Worm (Caenorhabditis elegans): ENCODE data around the gene str-221.
A peak's percentile ranks its signal among the peaks of the same experiment; 100 is the strongest.

str-221 gene

ce11 chrV:1621494-1621893 lies 18.6 kb upstream of the str-221 start, which contains the start of gene nhr-117:
TSS of gene nhr-117 (minus strand) at chrV:1621520.
- TF ChIP-seq ceh-39 (tag; optimal IDR thresholded peaks at IDR 0.05), result no peak
- TF ChIP-seq unc-120 (tag; optimal IDR thresholded peaks at IDR 0.05; ENCODE audit: poor library complexity, severe bottlenecking), result no peak
- TF ChIP-seq zip-8 (tag; optimal IDR thresholded peaks at IDR 0.05), result no peak
- no peak for TF ChIP-seq mep-1 (tag; optimal IDR thresholded peaks at IDR 0.05)
- TF ChIP-seq sem-2 (GFP tag; optimal IDR thresholded peaks at IDR 0.05), result no peak
- TF ChIP-seq M03D4.4 (tag; optimal IDR thresholded peaks at IDR 0.05), result no peak
- no peak for TF ChIP-seq elt-1 (tag; optimal IDR thresholded peaks at IDR 0.05; ENCODE audit: borderline replicate concordance, insufficient read depth)
- no peak for TF ChIP-seq blmp-1 (tag; optimal IDR thresholded peaks at IDR 0.05)
- no peak for TF ChIP-seq bed-3 (GFP tag; optimal IDR thresholded peaks at IDR 0.05)
- TF ChIP-seq hlh-1 (tag; optimal IDR thresholded peaks at IDR 0.05), result no peak
- no peak for TF ChIP-seq mab-5 (tag; optimal IDR thresholded peaks at IDR 0.05)
- TF ChIP-seq nhr-28 (tag; optimal IDR thresholded peaks at IDR 0.05), result no peak
- no peak for TF ChIP-seq lsy-2 (tag; optimal IDR thresholded peaks at IDR 0.05)
- TF ChIP-seq mls-2 (tag; optimal IDR thresholded peaks at IDR 0.05), result no peak
- no peak for TF ChIP-seq lin-13 (tag; optimal IDR thresholded peaks at IDR 0.05)
- no peak for TF ChIP-seq ceh-43 (GFP tag; optimal IDR thresholded peaks at IDR 0.05)
- no peak for TF ChIP-seq ztf-11 (tag; optimal IDR thresholded peaks at IDR 0.05)

- TF ChIP-seq blmp-1 (tag; optimal IDR thresholded peaks at IDR 0.05) (no peak), ceh-39 (tag; optimal IDR thresholded peaks at IDR 0.05) (no peak), nhr-12 (tag; optimal IDR thresholded peaks at IDR 0.05) (no peak), nhr-76 (tag; optimal IDR thresholded peaks at IDR 0.05) (no peak), ceh-43 (GFP tag; optimal IDR thresholded peaks at IDR 0.05) (no peak), unc-39 (tag; optimal IDR thresholded peaks at IDR 0.05) (no peak), M03D4.4 (tag; optimal IDR thresholded peaks at IDR 0.05) (no peak), drap-1 (GFP tag; optimal IDR thresholded peaks at IDR 0.05) (no peak), lin-32 (GFP tag; optimal IDR thresholded peaks at IDR 0.05) (no peak)
These were observed 16.7 kb upstream of the str-221 start for ce11 chrV:1623429-1623828.

ce11 chrV:1624340-1624739 lies 15.8 kb upstream of the str-221 start, which contains the start of gene nhr-110:
TSS of gene nhr-110 (minus strand) at chrV:1624440.
- TF ChIP-seq ztf-11 (tag; optimal IDR thresholded peaks at IDR 0.05) (no peak), cnd-1 (tag; optimal IDR thresholded peaks at IDR 0.05) (no peak), ceh-43 (GFP tag; optimal IDR thresholded peaks at IDR 0.05) (no peak), nhr-76 (tag; optimal IDR thresholded peaks at IDR 0.05) (no peak), elt-3 (tag; optimal IDR thresholded peaks at IDR 0.05) (no peak), mab-5 (tag; optimal IDR thresholded peaks at IDR 0.05) (no peak), tbx-8 (GFP tag; optimal IDR thresholded peaks at IDR 0.05) (no peak), blmp-1 (tag; optimal IDR thresholded peaks at IDR 0.05) (no peak)

- TF ChIP-seq lsy-2 (tag; optimal IDR thresholded peaks at IDR 0.05), result no peak
- no peak for TF ChIP-seq nhr-237 (tag; optimal IDR thresholded peaks at IDR 0.05)
- TF ChIP-seq nhr-2 (tag; optimal IDR thresholded peaks at IDR 0.05), result no peak
- TF ChIP-seq mab-5 (tag; optimal IDR thresholded peaks at IDR 0.05), result no peak
These were observed 13.4 kb upstream of the str-221 start, which contains the start of gene nhr-237 for ce11 chrV:1626720-1627119. TSS of gene nhr-237 (minus strand) at chrV:1626820.

- TF ChIP-seq M03D4.4 (tag; optimal IDR thresholded peaks at IDR 0.05) (no peak), unc-62 (GFP tag; optimal IDR thresholded peaks at IDR 0.05) (peak; percentile 12), elt-1 (tag; optimal IDR thresholded peaks at IDR 0.05; ENCODE audit: borderline replicate concordance, insufficient read depth) (peak; percentile 15), mep-1 (tag; optimal IDR thresholded peaks at IDR 0.05) (peak; percentile 69), ham-2 (GFP tag; optimal IDR thresholded peaks at IDR 0.05) (peak; percentile 72), flh-1 (GFP tag; optimal IDR thresholded peaks at IDR 0.05) (no peak), pha-4 (tag; optimal IDR thresholded peaks at IDR 0.05) (peak; percentile 61), nhr-28 (tag; optimal IDR thresholded peaks at IDR 0.05) (peak; percentile 94)
These were observed 12.8 kb upstream of the str-221 start for ce11 chrV:1627269-1627668.

- no peak for TF ChIP-seq snpc-4 (tag; optimal IDR thresholded peaks at IDR 0.05)
- TF ChIP-seq nhr-28 (tag; optimal IDR thresholded peaks at IDR 0.05), result peak; percentile 52
- TF ChIP-seq ham-2 (GFP tag; optimal IDR thresholded peaks at IDR 0.05), result no peak
- TF ChIP-seq sptf-1 (tag; optimal IDR thresholded peaks at IDR 0.05), result no peak
- no peak for TF ChIP-seq cnd-1 (tag; optimal IDR thresholded peaks at IDR 0.05)
- TF ChIP-seq nhr-2 (tag; optimal IDR thresholded peaks at IDR 0.05), result no peak
- TF ChIP-seq pha-4 (tag; optimal IDR thresholded peaks at IDR 0.05), result no peak
- TF ChIP-seq lin-32 (GFP tag; optimal IDR thresholded peaks at IDR 0.05), result no peak
These were observed 10.8 kb upstream of the str-221 start, which contains the start of gene nhr-238 for ce11 chrV:1629329-1629728. TSS of gene nhr-238 (minus strand) at chrV:1629432.
